Worm (Caenorhabditis elegans): ENCODE results near the gene F59A7.12.

The F59A7.12 gene

ce11 chrV:1999531-2000094 lies 30.4 kb upstream of the F59A7.12 start, which contains the start of gene alh-5:
Gene alh-5, minus strand, starts transcription at chrV:1999581.
- no peak for TF ChIP-seq pha-4 (tag; optimal IDR thresholded peaks at IDR 0.05)
- TF ChIP-seq ceh-18 (tag; optimal IDR thresholded peaks at IDR 0.05): no peak
- no peak for TF ChIP-seq fkh-10 (GFP tag; optimal IDR thresholded peaks at IDR 0.05)
- TF ChIP-seq ceh-45 (GFP tag; IDR thresholded peaks at IDR 0.05): no peak
- no peak for TF ChIP-seq fax-1 (tag; optimal IDR thresholded peaks at IDR 0.05)
- no peak for TF ChIP-seq hlh-8 (tag; optimal IDR thresholded peaks at IDR 0.05)
- TF ChIP-seq ref-2 (tag; optimal IDR thresholded peaks at IDR 0.05): no peak
- no peak for TF ChIP-seq zip-5 (tag; optimal IDR thresholded peaks at IDR 0.05)
- TF ChIP-seq ceh-31 (tag; optimal IDR thresholded peaks at IDR 0.05): no peak
- no peak for TF ChIP-seq unc-86 (tag; optimal IDR thresholded peaks at IDR 0.05)
- no peak for TF ChIP-seq ceh-34 (tag; optimal IDR thresholded peaks at IDR 0.05)
- no peak for TF ChIP-seq pax-1 (tag; optimal IDR thresholded peaks at IDR 0.05)
- TF ChIP-seq gmeb-2 (tag; optimal IDR thresholded peaks at IDR 0.05): no peak
- TF ChIP-seq ceh-22 (tag; optimal IDR thresholded peaks at IDR 0.05): no peak
- TF ChIP-seq ceh-14 (tag; optimal IDR thresholded peaks at IDR 0.05): no peak
- no peak for TF ChIP-seq pros-1 (tag; optimal IDR thresholded peaks at IDR 0.05)

ce11 chrV:2004229-2004628 lies 25.7 kb upstream of the F59A7.12 start, which contains the start of gene clec-206:
Gene clec-206, minus strand, starts transcription at chrV:2004329.
- no peak for TF ChIP-seq pag-3 (tag; optimal IDR thresholded peaks at IDR 0.05; ENCODE audit: borderline replicate concordance)
- TF ChIP-seq nfya-1 (tag; optimal IDR thresholded peaks at IDR 0.05): no peak
- TF ChIP-seq Y22D7AL.16 (tag; optimal IDR thresholded peaks at IDR 0.05): no peak
- TF ChIP-seq elt-4 (tag; optimal IDR thresholded peaks at IDR 0.05): no peak

ce11 chrV:2004659-2005058 lies 25.3 kb upstream of the F59A7.12 start, which contains the start of gene cysl-4:
Gene cysl-4, plus strand, starts transcription at chrV:2004959.
- TF ChIP-seq madf-2 (tag; optimal IDR thresholded peaks at IDR 0.05): no peak
- no peak for TF ChIP-seq ceh-19 (GFP tag; optimal IDR thresholded peaks at IDR 0.05)
- no peak for TF ChIP-seq nfya-1 (tag; optimal IDR thresholded peaks at IDR 0.05)
- TF ChIP-seq unc-55 (GFP tag; optimal IDR thresholded peaks at IDR 0.05): no peak
- TF ChIP-seq ttx-3 (tag; optimal IDR thresholded peaks at IDR 0.05): no peak
- no peak for TF ChIP-seq Y22D7AL.16 (tag; optimal IDR thresholded peaks at IDR 0.05)
- no peak for TF ChIP-seq C08G9.2 (tag; optimal IDR thresholded peaks at IDR 0.05)
- no peak for TF ChIP-seq gmeb-2 (tag; optimal IDR thresholded peaks at IDR 0.05)
- TF ChIP-seq syd-9 (tag; optimal IDR thresholded peaks at IDR 0.05): no peak
- TF ChIP-seq elt-2 (tag; optimal IDR thresholded peaks at IDR 0.05): no peak
- TF ChIP-seq unc-42 (tag; optimal IDR thresholded peaks at IDR 0.05): no peak

ce11 chrV:2008412-2008811 lies 21.6 kb upstream of the F59A7.12 start:
- TF ChIP-seq eyg-1 (tag; optimal IDR thresholded peaks at IDR 0.05) (no peak), ceh-24 (tag; optimal IDR thresholded peaks at IDR 0.05) (no peak), Y22D7AL.16 (tag; optimal IDR thresholded peaks at IDR 0.05) (no peak), ceh-14 (tag; optimal IDR thresholded peaks at IDR 0.05) (no peak), K09A11.1 (tag; optimal IDR thresholded peaks at IDR 0.05; ENCODE audit: insufficient read depth) (no peak), gmeb-2 (tag; optimal IDR thresholded peaks at IDR 0.05) (no peak), fkh-6 (tag; optimal IDR thresholded peaks at IDR 0.05) (no peak), lim-6 (tag; optimal IDR thresholded peaks at IDR 0.05) (no peak), sox-4 (tag; optimal IDR thresholded peaks at IDR 0.05) (no peak), dmd-4 (tag; optimal IDR thresholded peaks at IDR 0.05; ENCODE audit: borderline replicate concordance) (no peak), pqm-1 (tag; optimal IDR thresholded peaks at IDR 0.05) (no peak), ceh-18 (tag; optimal IDR thresholded peaks at IDR 0.05) (no peak), rnt-1 (tag; optimal IDR thresholded peaks at IDR 0.05) (no peak), pax-1 (tag; optimal IDR thresholded peaks at IDR 0.05) (no peak), npax-4 (tag; optimal IDR thresholded peaks at IDR 0.05) (no peak), nfya-1 (tag; optimal IDR thresholded peaks at IDR 0.05) (no peak), ttx-3 (tag; optimal IDR thresholded peaks at IDR 0.05) (no peak), che-1 (tag; optimal IDR thresholded peaks at IDR 0.05) (no peak), unc-55 (GFP tag; optimal IDR thresholded peaks at IDR 0.05) (no peak), ceh-48 (tag; optimal IDR thresholded peaks at IDR 0.05) (no peak)
